Worm (Caenorhabditis elegans) whole organism, young adult: ENCODE data around the gene sri-43.
A peak's percentile ranks its signal among the peaks of the same experiment; 100 is the strongest.

Source experiments
- B0019.2 ChIP-seq: fragments of 200-800 bp; sonication (Bioruptor generic); conservative IDR thresholded peaks from 2 replicates; pipeline ENCODE4 v1.3.6; 2022; ENCODE audit warnings: missing genetic modification reagents, missing genetic modification characterization, missing compliant biosample characterization
- B0035.1 ChIP-seq: sonication (generic microtip); optimal IDR thresholded peaks from 2 replicates; lab custom pipeline; 2016; ENCODE audit warnings: missing genetic modification characterization, mild to moderate bottlenecking, missing compliant biosample characterization, missing genotype, missing genetic modification reagents
- C06A6.2 ChIP-seq: fragments of 200-800 bp; sonication (Bioruptor generic); conservative IDR thresholded peaks from 2 replicates; pipeline ENCODE4 v1.3.6; 2022; ENCODE audit warnings: missing genetic modification characterization, missing compliant biosample characterization
- F10E7.11 ChIP-seq: sonication (generic microtip); optimal IDR thresholded peaks from 2 replicates; lab custom pipeline; 2017; ENCODE audit warnings: mild to moderate bottlenecking, missing genetic modification characterization, moderate library complexity, missing compliant biosample characterization
- F33H1.4 ChIP-seq: fragments of 200-800 bp; sonication (Bioruptor generic); IDR thresholded peaks from 2 replicates; pipeline ENCODE4 v1.3.6; 2022; ENCODE audit warnings: missing genetic modification reagents, missing genetic modification characterization, missing compliant biosample characterization
- F39B2.1 ChIP-seq: fragments of 200-800 bp; sonication (Bioruptor generic); IDR thresholded peaks from 2 replicates; pipeline ENCODE4 v1.3.6; 2022; ENCODE audit warnings: missing genetic modification reagents, missing genetic modification characterization, missing compliant biosample characterization
- K12H6.12 ChIP-seq: fragments of 200-800 bp; sonication (Bioruptor generic); optimal IDR thresholded peaks from 2 replicates; lab custom pipeline; 2018; ENCODE audit warnings: mild to moderate bottlenecking, missing genetic modification characterization, missing compliant biosample characterization
- T26A5.8 ChIP-seq: sonication (generic microtip); optimal IDR thresholded peaks from 2 replicates; lab custom pipeline; 2016; ENCODE audit warnings: missing genetic modification characterization, missing compliant biosample characterization
- Y53F4B.3 ChIP-seq: fragments of 200-800 bp; sonication (Bioruptor generic); IDR thresholded peaks from 2 replicates; pipeline ENCODE4 v1.3.6; 2022; ENCODE audit warnings: missing genetic modification reagents, missing genetic modification characterization, missing compliant biosample characterization
- Y95B8A.8 ChIP-seq: fragments of 200-800 bp; sonication (Bioruptor generic); IDR thresholded peaks from 2 replicates; pipeline ENCODE4 v1.3.6; 2022; ENCODE audit warnings: missing genetic modification reagents, missing genetic modification characterization, missing compliant biosample characterization
- ZK185.1 ChIP-seq: sonication (generic microtip); optimal IDR thresholded peaks from 2 replicates; lab custom pipeline; 2016; ENCODE audit warnings: mild to moderate bottlenecking, missing genetic modification characterization, missing compliant biosample characterization; ENCODE audit not compliant: poor library complexity, severe bottlenecking
- ceh-91 ChIP-seq: fragments of 200-800 bp; sonication (Bioruptor generic); IDR thresholded peaks from 2 replicates; pipeline ENCODE4 v1.3.6; 2022; ENCODE audit warnings: missing genetic modification reagents, missing genetic modification characterization, missing compliant biosample characterization
- chd-7 ChIP-seq: sonication (generic microtip); optimal IDR thresholded peaks from 2 replicates; lab custom pipeline; 2016; ENCODE audit warnings: mild to moderate bottlenecking, missing genetic modification characterization, moderate library complexity, missing compliant biosample characterization
- dox-1 ChIP-seq: fragments of 200-800 bp; sonication (Bioruptor generic); IDR thresholded peaks from 2 replicates; pipeline ENCODE4 v1.3.6; 2022; ENCODE audit warnings: missing genetic modification reagents, missing genetic modification characterization, missing compliant biosample characterization
- dpff-1 ChIP-seq: sonication (generic microtip); optimal IDR thresholded peaks from 2 replicates; lab custom pipeline; 2017; ENCODE audit warnings: mild to moderate bottlenecking, missing genetic modification characterization, missing compliant biosample characterization
- egrh-3 ChIP-seq: fragments of 200-800 bp; sonication (Bioruptor generic); IDR thresholded peaks from 2 replicates; pipeline ENCODE4 v1.3.6; 2022; ENCODE audit warnings: missing genetic modification reagents, missing genetic modification characterization, missing compliant biosample characterization
- ets-4 ChIP-seq: fragments of 200-800 bp; sonication (Bioruptor generic); optimal IDR thresholded peaks from 2 replicates; lab custom pipeline; 2018; ENCODE audit warnings: mild to moderate bottlenecking, missing genetic modification characterization, missing compliant biosample characterization
- gei-17 ChIP-seq: fragments of 200-800 bp; sonication (Bioruptor generic); optimal IDR thresholded peaks from 2 replicates; lab custom pipeline; 2018; ENCODE audit warnings: mild to moderate bottlenecking, missing genetic modification characterization, missing compliant biosample characterization
- him-1 ChIP-seq: sonication (generic microtip); optimal IDR thresholded peaks from 2 replicates; lab custom pipeline; 2016; ENCODE audit warnings: missing genotype, missing genetic modification reagents, missing genetic modification characterization, missing compliant biosample characterization
- hlh-26 ChIP-seq: fragments of 200-800 bp; sonication (Bioruptor generic); conservative IDR thresholded peaks from 2 replicates; pipeline ENCODE4 v1.3.6; 2022; ENCODE audit warnings: missing genetic modification reagents, missing genetic modification characterization, missing compliant biosample characterization
- hmg-1.2 ChIP-seq: fragments of 200-800 bp; sonication (Bioruptor generic); IDR thresholded peaks from 2 replicates; pipeline ENCODE4 v1.3.6; 2022; ENCODE audit warnings: missing genetic modification reagents, missing genetic modification characterization, missing compliant biosample characterization
- hrde-1 ChIP-seq: sonication (generic microtip); optimal IDR thresholded peaks from 2 replicates; lab custom pipeline; 2016; ENCODE audit warnings: missing genetic modification characterization, mild to moderate bottlenecking, missing compliant biosample characterization, moderate library complexity, missing genotype, missing genetic modification reagents, borderline replicate concordance
- lin-35 ChIP-seq, 3 experiments: fragments of 150-350 bp in 2 of 3; sonication (generic microtip) in 1 of 3; optimal IDR thresholded peaks; 2 replicates each; lab custom pipeline; 2014 to 2018; ENCODE audit warnings: missing biosample characterization in 3 of 3, missing genetic modification characterization in 3 of 3, missing genetic modification reagents in 3 of 3
- mcd-1 ChIP-seq: fragments of 200-800 bp; sonication (Bioruptor generic); IDR thresholded peaks from 2 replicates; pipeline ENCODE4 v1.3.6; 2022; ENCODE audit warnings: missing genetic modification reagents, missing genetic modification characterization, missing compliant biosample characterization
- mel-28 ChIP-seq: sonication (generic microtip); optimal IDR thresholded peaks from 2 replicates; lab custom pipeline; 2016; ENCODE audit warnings: borderline replicate concordance, mild to moderate bottlenecking, missing genetic modification characterization, missing compliant biosample characterization
- nfya-1 ChIP-seq: sonication (generic microtip); optimal IDR thresholded peaks from 2 replicates; lab custom pipeline; 2017; ENCODE audit warnings: antibody characterized with exemption, missing compliant biosample characterization, missing genetic modification characterization, borderline replicate concordance; ENCODE audit not compliant: insufficient read depth
- nfya-2 ChIP-seq: fragments of 200-800 bp; sonication (Bioruptor generic); IDR thresholded peaks from 2 replicates; pipeline ENCODE4 v1.3.6; 2022; ENCODE audit warnings: missing genetic modification reagents, missing genetic modification characterization, missing compliant biosample characterization
- nhr-179 ChIP-seq: sonication (generic microtip); optimal IDR thresholded peaks from 2 replicates; lab custom pipeline; 2016; ENCODE audit warnings: mild to moderate bottlenecking, missing genetic modification characterization, missing compliant biosample characterization
- nhr-90 ChIP-seq: sonication (generic microtip); optimal IDR thresholded peaks from 2 replicates; lab custom pipeline; 2016; ENCODE audit warnings: missing genotype, mild to moderate bottlenecking, missing genetic modification characterization, missing compliant biosample characterization
- pbrm-1 ChIP-seq: fragments of 200-800 bp; sonication (Bioruptor generic); IDR thresholded peaks from 2 replicates; pipeline ENCODE4 v1.3.6; 2022; ENCODE audit warnings: missing genetic modification reagents, missing genetic modification characterization, missing compliant biosample characterization
- snpc-1.1 ChIP-seq: sonication (generic microtip); optimal IDR thresholded peaks from 2 replicates; lab custom pipeline; 2017; ENCODE audit warnings: missing genetic modification characterization, mild to moderate bottlenecking, missing compliant biosample characterization, antibody characterized with exemption, moderate library complexity, missing genotype, missing genetic modification reagents; ENCODE audit not compliant: insufficient read depth
- snpc-1.3 ChIP-seq: sonication (generic microtip); optimal IDR thresholded peaks from 2 replicates; lab custom pipeline; 2017; ENCODE audit warnings: missing genetic modification characterization, mild to moderate bottlenecking, missing compliant biosample characterization, antibody characterized with exemption, moderate library complexity, missing genotype, missing genetic modification reagents; ENCODE audit not compliant: insufficient read depth
- snpc-3.4 ChIP-seq: sonication (generic microtip); optimal IDR thresholded peaks from 2 replicates; lab custom pipeline; 2017; ENCODE audit warnings: missing genetic modification characterization, mild to moderate bottlenecking, missing compliant biosample characterization, antibody characterized with exemption, moderate library complexity, missing genotype, missing genetic modification reagents
- snpc-4 ChIP-seq, 5 experiments: fragments of 150-350 bp in 1 of 5; sonication (generic microtip) in 4 of 5; optimal IDR thresholded peaks; 2 replicates each; lab custom pipeline; 2014 to 2018; ENCODE audit warnings: missing genetic modification characterization in 5 of 5, missing biosample characterization in 3 of 5, antibody characterized with exemption in 2 of 5, mild to moderate bottlenecking in 2 of 5, missing compliant biosample characterization in 2 of 5, missing genotype in 2 of 5, moderate library complexity in 2 of 5, missing genetic modification reagents in 1 of 5
- tbp1 ChIP-seq: fragments of 200-800 bp; sonication (Bioruptor generic); optimal IDR thresholded peaks from 2 replicates; lab custom pipeline; 2018; ENCODE audit warnings: mild to moderate bottlenecking, missing genetic modification characterization, missing compliant biosample characterization
- tbx-9 ChIP-seq: sonication (generic microtip); optimal IDR thresholded peaks from 2 replicates; lab custom pipeline; 2016; ENCODE audit warnings: borderline replicate concordance, missing genetic modification characterization, inconsistent platforms, missing compliant biosample characterization
- unc-130 ChIP-seq: sonication (generic microtip); optimal IDR thresholded peaks from 2 replicates; lab custom pipeline; 2016; ENCODE audit warnings: missing genetic modification reagents, missing genetic modification characterization, missing compliant biosample characterization
- unc-62 ChIP-seq: fragments of 150-350 bp; optimal IDR thresholded peaks from 2 replicates; lab custom pipeline; 2014; ENCODE audit warnings: missing biosample characterization, missing genetic modification reagents, missing genetic modification characterization
- zfh-2 ChIP-seq: fragments of 200-800 bp; sonication (Bioruptor generic); conservative IDR thresholded peaks from 2 replicates; pipeline ENCODE4 v1.3.6; 2022; ENCODE audit warnings: missing genetic modification reagents, missing genetic modification characterization, missing compliant biosample characterization
- ztf-22 ChIP-seq: fragments of 200-800 bp; sonication (Bioruptor generic); optimal IDR thresholded peaks from 2 replicates; lab custom pipeline; 2018; ENCODE audit warnings: mild to moderate bottlenecking, missing genetic modification characterization, moderate library complexity, missing compliant biosample characterization
- ztf-25 ChIP-seq: fragments of 200-800 bp; sonication (Bioruptor generic); IDR thresholded peaks from 2 replicates; pipeline ENCODE4 v1.3.6; 2022; ENCODE audit warnings: missing genetic modification reagents, missing genetic modification characterization, missing compliant biosample characterization
- ztf-28 ChIP-seq: fragments of 200-800 bp; sonication (Bioruptor generic); IDR thresholded peaks from 2 replicates; pipeline ENCODE4 v1.3.6; 2022; ENCODE audit warnings: missing genetic modification reagents, missing genetic modification characterization, missing compliant biosample characterization

The sri-43 gene

ce11 chrII:3117471-3117870 lies 27.0 kb downstream of the sri-43 start, which contains the start of gene T10D4.7:
T10D4.7 (plus strand) TSS chrII:3117771.
- no peak for TF ChIP-seq snpc-1.3 (tag; lab: Kevin White, UChicago)
- TF ChIP-seq ztf-22 (GFP tag; lab: Kevin White, UChicago), result no peak
- no peak for TF ChIP-seq B0035.1
- no peak for TF ChIP-seq hrde-1 (tag; lab: Kevin White, UChicago)
- no peak for TF ChIP-seq unc-62 (GFP tag; lab: Kevin White, UChicago)
- TF ChIP-seq chd-7 (tag; lab: Kevin White, UChicago), result no peak
- no peak for TF ChIP-seq unc-130 (GFP tag; lab: Kevin White, UChicago)
- TF ChIP-seq snpc-1.1 (tag; lab: Kevin White, UChicago), result no peak
- TF ChIP-seq tbx-9, result no peak
- TF ChIP-seq Y95B8A.8 (GFP tag; lab: Robert Waterston, UW), result no peak
- TF ChIP-seq tbp1, result no peak
- no peak for TF ChIP-seq lin-35 (GFP tag; optimal IDR thresholded peaks at IDR 0.05; lab: Kevin White, UChicago)
- no peak for TF ChIP-seq Y53F4B.3 (GFP tag; lab: Robert Waterston, UW)
- TF ChIP-seq C06A6.2, result no peak
- TF ChIP-seq F10E7.11 (tag; lab: Kevin White, UChicago), result no peak
- TF ChIP-seq pbrm-1 (GFP tag; lab: Robert Waterston, UW), result no peak
- TF ChIP-seq nfya-1 (tag; lab: Kevin White, UChicago), result no peak
- TF ChIP-seq mel-28, result no peak

- TF ChIP-seq Y95B8A.8 (GFP tag; lab: Robert Waterston, UW) (no peak), F39B2.1 (GFP tag; lab: Robert Waterston, UW) (no peak), ets-4 (no peak), him-1 (tag; lab: Kevin White, UChicago) (no peak), ztf-25 (no peak), ceh-91 (GFP tag; lab: Robert Waterston, UW) (no peak), K12H6.12 (no peak), nhr-179 (no peak), egrh-3 (GFP tag; lab: Robert Waterston, UW) (no peak), hlh-26 (GFP tag; lab: Robert Waterston, UW) (no peak), dpff-1 (no peak), T26A5.8 (tag; lab: Kevin White, UChicago) (no peak), nfya-1 (tag; lab: Kevin White, UChicago) (no peak), B0019.2 (no peak), F33H1.4 (GFP tag; lab: Robert Waterston, UW) (no peak), hmg-1.2 (GFP tag; lab: Robert Waterston, UW) (no peak)
These were observed 30.5 kb downstream of the sri-43 start, which contains the start of gene clec-123 for ce11 chrII:3113934-3114333. clec-123 (plus strand) TSS chrII:3114234.

ce11 chrII:3113289-3113688 lies 31.2 kb downstream of the sri-43 start:
- TF ChIP-seq gei-17 (GFP tag; lab: Kevin White, UChicago), result no peak
- TF ChIP-seq ztf-28 (GFP tag; lab: Robert Waterston, UW), result 0 out of 2 replicates have a peak, but pooled peaks have one; percentile 35
- peak; percentile 81 for TF ChIP-seq snpc-4 (GFP tag; optimal IDR thresholded peaks at IDR 0.05; lab: Kevin White, UChicago)
- peak; percentile 35 to 94 (median 86) for TF ChIP-seq snpc-4 (tag; optimal IDR thresholded peaks at IDR 0.05; lab: Kevin White, UChicago)
- peak; percentile 60 for TF ChIP-seq hmg-1.2 (GFP tag; lab: Robert Waterston, UW)
- peak; percentile 40; the same call in 1 of the 2 replicates for TF ChIP-seq mcd-1 (GFP tag; lab: Robert Waterston, UW)
- TF ChIP-seq nhr-90, result no peak
- no peak for TF ChIP-seq nfya-2 (GFP tag; lab: Robert Waterston, UW)
- TF ChIP-seq snpc-3.4 (tag; lab: Kevin White, UChicago), result peak; percentile 32
- TF ChIP-seq zfh-2, result peak; percentile 91
- TF ChIP-seq ZK185.1 (tag; lab: Kevin White, UChicago), result no peak
- TF ChIP-seq snpc-1.1 (tag; lab: Kevin White, UChicago), result peak; percentile 84
- 0 out of 2 replicates have a peak, but pooled peaks have one; percentile 23 for TF ChIP-seq dox-1 (GFP tag; lab: Robert Waterston, UW)
- TF ChIP-seq nhr-179, result peak; percentile 18
- no peak for TF ChIP-seq ets-4
- peak; percentile 69; the same call in 1 of the 2 replicates for TF ChIP-seq egrh-3 (GFP tag; lab: Robert Waterston, UW)
